Worm (Caenorhabditis elegans): ENCODE data around the gene pbo-5.

DNA sequence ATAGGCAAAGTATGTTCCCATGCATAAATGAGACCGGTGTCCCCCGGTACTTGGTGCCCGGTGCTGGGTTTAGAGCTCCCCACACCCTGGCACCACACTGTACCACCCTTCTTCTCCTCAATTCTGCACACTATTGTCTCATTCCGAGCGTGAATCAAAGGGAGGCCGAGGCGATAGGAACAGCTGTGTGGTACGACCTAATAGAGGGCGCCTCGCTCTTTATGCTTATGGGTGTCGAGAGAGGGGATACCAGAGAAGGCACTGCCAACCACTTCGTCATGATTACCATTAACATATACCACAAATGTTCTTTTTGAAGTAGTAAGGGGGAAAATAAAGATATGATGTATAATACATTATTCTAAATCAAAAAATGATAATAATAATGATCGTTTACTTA, 44.7 kb upstream of the pbo-5 start:
- TF ChIP-seq Y116A8C.19 (tag; optimal IDR thresholded peaks at IDR 0.05; ENCODE audit: borderline replicate concordance) (no peak), blmp-1 (tag; optimal IDR thresholded peaks at IDR 0.05) (no peak), nhr-28 (tag; optimal IDR thresholded peaks at IDR 0.05) (no peak), unc-130 (tag; optimal IDR thresholded peaks at IDR 0.05) (no peak), mdl-1 (tag; optimal IDR thresholded peaks at IDR 0.05) (no peak), sox-4 (tag; optimal IDR thresholded peaks at IDR 0.05) (no peak), snpc-4 (tag; optimal IDR thresholded peaks at IDR 0.05) (no peak), zip-4 (GFP tag; optimal IDR thresholded peaks at IDR 0.05) (no peak), tbx-2 (tag; optimal IDR thresholded peaks at IDR 0.05) (no peak), fkh-8 (tag; optimal IDR thresholded peaks at IDR 0.05) (no peak), ama-1 (optimal IDR thresholded peaks at IDR 0.05) (no peak)
